Worm (Caenorhabditis elegans) whole organism, late embryonic: ENCODE data around the gene Y48C3A.18.
A peak's percentile ranks its signal among the peaks of the same experiment; 100 is the strongest.

ENCODE experiments used
- C08G9.2 ChIP-seq: sonication (generic microtip); optimal IDR thresholded peaks from 2 replicates; lab custom pipeline; 2016; ENCODE audit warnings: mild to moderate bottlenecking, missing genetic modification characterization, moderate library complexity, missing compliant biosample characterization
- C38D4.7 ChIP-seq: fragments of 200-800 bp; sonication (Bioruptor generic); optimal IDR thresholded peaks from 2 replicates; lab custom pipeline; 2018; ENCODE audit warnings: mild to moderate bottlenecking, missing genetic modification characterization, moderate library complexity, missing compliant biosample characterization
- F13H6.1 ChIP-seq: sonication (generic microtip); optimal IDR thresholded peaks from 2 replicates; lab custom pipeline; 2016; ENCODE audit warnings: missing genetic modification characterization, missing compliant biosample characterization
- K09A11.1 ChIP-seq: sonication (generic microtip); optimal IDR thresholded peaks from 2 replicates; lab custom pipeline; 2017; ENCODE audit warnings: antibody characterized with exemption, mild to moderate bottlenecking, missing genetic modification characterization, missing compliant biosample characterization; ENCODE audit not compliant: insufficient read depth
- ahr-1 ChIP-seq: sonication (generic microtip); optimal IDR thresholded peaks from 2 replicates; lab custom pipeline; 2016; ENCODE audit warnings: missing genetic modification characterization, missing compliant biosample characterization
- ceh-14 ChIP-seq: sonication (generic microtip); optimal IDR thresholded peaks from 2 replicates; lab custom pipeline; 2016; ENCODE audit warnings: missing genotype, missing genetic modification characterization, missing compliant biosample characterization
- ceh-18 ChIP-seq: sonication (generic microtip); optimal IDR thresholded peaks from 2 replicates; lab custom pipeline; 2016; ENCODE audit warnings: missing genetic modification characterization, missing compliant biosample characterization
- ceh-2 ChIP-seq: sonication (generic microtip); optimal IDR thresholded peaks from 2 replicates; lab custom pipeline; 2016; ENCODE audit warnings: missing genotype, missing genetic modification characterization, missing compliant biosample characterization
- ceh-24 ChIP-seq: sonication (generic microtip); optimal IDR thresholded peaks from 2 replicates; lab custom pipeline; 2016; ENCODE audit warnings: mild to moderate bottlenecking, missing genetic modification characterization, missing compliant biosample characterization
- ceh-30 ChIP-seq: fragments of 150-350 bp; optimal IDR thresholded peaks from 2 replicates; lab custom pipeline; 2014; ENCODE audit warnings: missing biosample characterization, missing genetic modification characterization
- ceh-31 ChIP-seq: sonication (generic microtip); optimal IDR thresholded peaks from 2 replicates; lab custom pipeline; 2016; ENCODE audit warnings: missing genetic modification characterization, missing compliant biosample characterization
- ceh-34 ChIP-seq: sonication (generic microtip); optimal IDR thresholded peaks from 2 replicates; lab custom pipeline; 2016; ENCODE audit warnings: mild to moderate bottlenecking, missing genetic modification characterization, missing compliant biosample characterization
- ceh-45 ChIP-seq: fragments of 200-800 bp; sonication (Bioruptor generic); IDR thresholded peaks from 2 replicates; pipeline ENCODE4 v1.3.6; 2022; ENCODE audit warnings: missing genetic modification reagents, missing genetic modification characterization, missing compliant biosample characterization
- ceh-48 ChIP-seq: sonication (generic microtip); optimal IDR thresholded peaks from 2 replicates; lab custom pipeline; 2016; ENCODE audit warnings: missing genetic modification characterization, inconsistent platforms, missing compliant biosample characterization
- ceh-6 ChIP-seq: fragments of 200-800 bp; sonication (Bioruptor generic); optimal IDR thresholded peaks from 2 replicates; lab custom pipeline; 2018; ENCODE audit warnings: mild to moderate bottlenecking, missing genetic modification characterization, missing compliant biosample characterization
- che-1 ChIP-seq: sonication (generic microtip); optimal IDR thresholded peaks from 2 replicates; lab custom pipeline; 2016; ENCODE audit warnings: mild to moderate bottlenecking, missing genetic modification characterization, missing compliant biosample characterization
- dmd-4 ChIP-seq: sonication (generic microtip); optimal IDR thresholded peaks from 2 replicates; lab custom pipeline; 2016; ENCODE audit warnings: borderline replicate concordance, missing genetic modification characterization, missing compliant biosample characterization
- dve-1 ChIP-seq: sonication (generic microtip); optimal IDR thresholded peaks from 2 replicates; lab custom pipeline; 2017; ENCODE audit warnings: antibody characterized with exemption, mild to moderate bottlenecking, missing genetic modification characterization, missing compliant biosample characterization
- elt-2 ChIP-seq: sonication (generic microtip); optimal IDR thresholded peaks from 2 replicates; lab custom pipeline; 2016; ENCODE audit warnings: missing genetic modification reagents, missing genetic modification characterization, missing compliant biosample characterization
- elt-4 ChIP-seq: sonication (generic microtip); optimal IDR thresholded peaks from 2 replicates; lab custom pipeline; 2016; ENCODE audit warnings: missing genetic modification characterization, missing compliant biosample characterization
- fax-1 ChIP-seq: sonication (generic microtip); optimal IDR thresholded peaks from 2 replicates; lab custom pipeline; 2016; ENCODE audit warnings: missing genotype, missing genetic modification characterization, missing compliant biosample characterization
- fkh-6 ChIP-seq: sonication (generic microtip); optimal IDR thresholded peaks from 2 replicates; lab custom pipeline; 2016; ENCODE audit warnings: missing genetic modification characterization, missing compliant biosample characterization
- hlh-13 ChIP-seq: fragments of 200-800 bp; sonication (Bioruptor generic); optimal IDR thresholded peaks from 2 replicates; lab custom pipeline; 2018; ENCODE audit warnings: mild to moderate bottlenecking, missing genetic modification characterization, missing compliant biosample characterization
- hlh-15 ChIP-seq: sonication (generic microtip); optimal IDR thresholded peaks from 2 replicates; lab custom pipeline; 2016; ENCODE audit warnings: missing genetic modification characterization, missing compliant biosample characterization
- hlh-30 ChIP-seq: sonication (generic microtip); optimal IDR thresholded peaks from 2 replicates; lab custom pipeline; 2017; ENCODE audit warnings: antibody characterized with exemption, missing genetic modification characterization, missing compliant biosample characterization; ENCODE audit not compliant: insufficient read depth
- hlh-8 ChIP-seq: sonication (generic microtip); optimal IDR thresholded peaks from 2 replicates; lab custom pipeline; 2016; ENCODE audit warnings: missing genotype, missing genetic modification characterization, missing compliant biosample characterization
- lim-6 ChIP-seq: sonication (generic microtip); optimal IDR thresholded peaks from 2 replicates; lab custom pipeline; 2016; ENCODE audit warnings: missing genetic modification characterization, missing compliant biosample characterization
- mec-3 ChIP-seq: sonication (generic microtip); optimal IDR thresholded peaks from 2 replicates; lab custom pipeline; 2016; ENCODE audit warnings: borderline replicate concordance, missing genetic modification characterization, missing compliant biosample characterization
- nfya-1 ChIP-seq: sonication (generic microtip); optimal IDR thresholded peaks from 2 replicates; lab custom pipeline; 2017; ENCODE audit warnings: missing genetic modification characterization, mild to moderate bottlenecking, missing compliant biosample characterization, antibody characterized with exemption, moderate library complexity
- nhr-232 ChIP-seq: sonication (generic microtip); optimal IDR thresholded peaks from 2 replicates; lab custom pipeline; 2016; ENCODE audit warnings: missing genetic modification characterization, missing compliant biosample characterization
- pag-3 ChIP-seq: sonication (generic microtip); optimal IDR thresholded peaks from 2 replicates; lab custom pipeline; 2016; ENCODE audit warnings: missing compliant biosample characterization, missing genetic modification characterization, borderline replicate concordance
- pat-9 ChIP-seq: fragments of 200-800 bp; sonication (Bioruptor generic); optimal IDR thresholded peaks from 2 replicates; lab custom pipeline; 2018; ENCODE audit warnings: mild to moderate bottlenecking, missing genetic modification characterization, moderate library complexity, missing compliant biosample characterization
- pax-1 ChIP-seq: fragments of 150-350 bp; optimal IDR thresholded peaks from 2 replicates; lab custom pipeline; 2014; ENCODE audit warnings: missing biosample characterization, missing genetic modification characterization
- pha-2 ChIP-seq: sonication (generic microtip); optimal IDR thresholded peaks from 2 replicates; lab custom pipeline; 2017; ENCODE audit warnings: mild to moderate bottlenecking, missing genetic modification characterization, missing compliant biosample characterization
- rnt-1 ChIP-seq: sonication (generic microtip); optimal IDR thresholded peaks from 2 replicates; lab custom pipeline; 2016; ENCODE audit warnings: missing genetic modification characterization, missing compliant biosample characterization
- sox-2 ChIP-seq: fragments of 200-800 bp; sonication (Bioruptor generic); IDR thresholded peaks from 2 replicates; pipeline ENCODE4 v1.3.6; 2022; ENCODE audit warnings: missing genetic modification reagents, missing genetic modification characterization, missing compliant biosample characterization
- tbx-2 ChIP-seq: sonication (generic microtip); optimal IDR thresholded peaks from 2 replicates; lab custom pipeline; 2016; ENCODE audit warnings: missing genetic modification characterization, missing compliant biosample characterization
- ttx-3 ChIP-seq: sonication (generic microtip); optimal IDR thresholded peaks from 2 replicates; lab custom pipeline; 2016; ENCODE audit warnings: missing genetic modification reagents, missing genetic modification characterization, missing compliant biosample characterization
- unc-42 ChIP-seq: sonication (generic microtip); optimal IDR thresholded peaks from 2 replicates; lab custom pipeline; 2016; ENCODE audit warnings: missing genotype, missing genetic modification characterization, missing compliant biosample characterization
- zip-5 ChIP-seq: sonication (generic microtip); optimal IDR thresholded peaks from 2 replicates; lab custom pipeline; 2016; ENCODE audit warnings: missing genetic modification characterization, missing compliant biosample characterization
- ztf-16 ChIP-seq: sonication (generic microtip); optimal IDR thresholded peaks from 2 replicates; lab custom pipeline; 2017; ENCODE audit warnings: missing genetic modification characterization, missing compliant biosample characterization

Gene Y48C3A.18

DNA sequence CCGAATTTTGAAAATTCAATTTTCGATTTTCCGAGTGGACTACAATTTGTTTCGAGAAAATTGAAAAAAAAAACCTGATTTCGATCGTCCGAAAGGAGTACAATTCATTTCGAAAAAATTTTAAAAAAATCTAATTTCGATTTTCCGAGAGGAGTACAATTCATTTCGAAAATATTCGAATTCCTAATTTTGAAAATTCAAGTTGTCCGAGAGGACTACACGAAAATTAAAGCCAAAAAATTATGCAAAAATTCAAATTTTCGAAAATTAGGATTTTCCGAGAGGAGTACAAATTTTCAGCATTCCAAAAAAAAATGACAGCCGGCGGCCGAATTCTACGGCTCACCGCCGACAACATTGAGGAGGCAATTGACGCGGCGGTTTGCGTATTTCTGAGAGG is at the start of gene Y48C3A.18:
TSS of gene Y48C3A.18 (plus strand) at position 301 of the 400 bp plus-strand sequence.
- TF ChIP-seq pha-2: no peak
- TF ChIP-seq F13H6.1 (tag; lab: Kevin White, UChicago): no peak
- no peak for TF ChIP-seq sox-2 (GFP tag; lab: Robert Waterston, UW)
- TF ChIP-seq ceh-31 (tag; lab: Kevin White, UChicago): no peak
- TF ChIP-seq rnt-1 (tag; lab: Kevin White, UChicago): no peak
- TF ChIP-seq ceh-14: no peak
- TF ChIP-seq pag-3 (tag; lab: Kevin White, UChicago): no peak
- TF ChIP-seq ceh-24: no peak
- TF ChIP-seq, all 69 proteins: peak for 0

DNA sequence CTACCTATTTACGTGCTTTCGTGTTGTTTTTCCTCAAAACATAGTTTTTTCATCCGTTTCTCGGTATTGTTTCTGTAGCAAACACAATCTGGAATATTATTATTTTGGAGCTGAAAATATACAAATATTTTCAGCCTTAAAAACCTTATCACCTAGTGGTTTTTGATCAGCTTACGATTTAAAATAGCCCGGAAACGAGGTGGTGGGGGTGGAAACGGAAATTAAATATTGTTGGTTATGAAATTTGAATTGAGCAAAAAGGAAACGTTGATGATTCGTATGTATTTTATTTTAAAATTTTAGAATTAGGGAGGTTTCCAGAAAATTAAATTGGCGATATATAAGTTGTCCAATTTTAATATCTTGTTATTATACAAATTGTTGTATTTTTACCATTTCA is 44.7 kb upstream of the Y48C3A.18 start:
- no peak for TF ChIP-seq rnt-1 (tag; lab: Kevin White, UChicago)
- TF ChIP-seq mec-3 (tag; lab: Kevin White, UChicago): no peak
- TF ChIP-seq hlh-15 (tag; lab: Kevin White, UChicago): no peak
- TF ChIP-seq unc-42 (tag; lab: Kevin White, UChicago): no peak
- no peak for TF ChIP-seq ttx-3 (tag; lab: Kevin White, UChicago)
- TF ChIP-seq zip-5 (tag; lab: Kevin White, UChicago): no peak
- no peak for TF ChIP-seq ceh-18 (tag; lab: Kevin White, UChicago)
- TF ChIP-seq pha-2: no peak
- no peak for TF ChIP-seq ahr-1
- no peak for TF ChIP-seq nhr-232 (tag; lab: Kevin White, UChicago)
- TF ChIP-seq C38D4.7 (GFP tag; lab: Kevin White, UChicago): no peak
- TF ChIP-seq ceh-2 (tag; lab: Kevin White, UChicago): no peak

DNA sequence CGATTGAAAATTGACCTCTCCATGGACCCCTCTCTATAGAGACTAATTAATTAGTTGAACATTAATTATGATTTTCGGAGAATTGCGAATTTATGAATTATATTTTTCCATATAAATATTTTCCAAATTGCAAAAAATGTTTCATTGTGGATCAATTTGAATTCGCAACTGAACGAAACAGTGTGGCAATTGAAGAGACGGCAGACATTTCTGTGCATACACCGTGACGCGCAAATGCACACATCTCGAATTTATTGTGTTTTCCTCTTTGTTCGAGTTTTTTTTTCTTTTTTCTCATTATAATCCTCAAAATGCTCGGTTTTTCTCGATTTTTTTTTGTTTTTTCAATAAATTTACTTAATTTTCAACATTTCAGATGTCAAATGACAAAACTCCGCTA is 43.2 kb upstream of the Y48C3A.18 start, which contains the start of gene Y48C3A.20:
TSS of gene Y48C3A.20 (plus strand) at position 377 of the 400 bp plus-strand sequence.
- TF ChIP-seq ceh-31 (tag; lab: Kevin White, UChicago) (peak; percentile 8), pax-1 (tag; lab: Kevin White, UChicago) (peak; percentile 44), ceh-14 (peak; percentile 55), sox-2 (GFP tag; lab: Robert Waterston, UW) (peak; percentile 25; the same call in 1 of the 2 replicates), unc-42 (tag; lab: Kevin White, UChicago) (peak; percentile 50), hlh-30 (tag; lab: Kevin White, UChicago) (no peak), ceh-30 (tag; lab: Kevin White, UChicago) (peak; percentile 76), hlh-8 (tag; lab: Kevin White, UChicago) (no peak), dve-1 (tag; lab: Kevin White, UChicago) (peak; percentile 17), ztf-16 (tag; lab: Kevin White, UChicago) (peak; percentile 24), tbx-2 (tag; lab: Kevin White, UChicago) (peak; percentile 9), C38D4.7 (GFP tag; lab: Kevin White, UChicago) (no peak), nfya-1 (peak; percentile 56), ceh-48 (peak; percentile 27), dmd-4 (tag; lab: Kevin White, UChicago) (no peak)

DNA sequence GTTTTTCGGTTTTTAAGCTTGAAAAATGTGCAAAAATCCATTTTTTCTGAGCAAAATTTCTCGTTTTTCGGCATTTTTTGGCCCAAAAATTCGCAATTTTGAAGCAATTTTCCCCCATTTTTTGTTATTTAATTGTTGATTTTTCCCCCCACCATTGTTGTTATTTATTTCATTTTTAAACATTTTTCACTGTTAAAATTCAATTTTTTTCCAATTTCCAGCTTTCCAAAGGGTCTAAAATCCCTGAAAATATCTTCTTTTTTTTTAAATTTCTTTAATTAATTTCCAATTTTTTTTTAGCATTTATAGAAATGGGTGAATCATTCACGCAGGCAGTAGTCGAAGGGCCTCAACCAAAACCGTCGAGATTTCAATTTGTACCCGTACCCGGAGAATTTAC is 36.3 kb upstream of the Y48C3A.18 start, which contains the start of gene Y48C3A.12:
TSS of gene Y48C3A.12 (plus strand) at position 301 of the 400 bp plus-strand sequence.
- TF ChIP-seq ceh-34 (tag; lab: Kevin White, UChicago) (no peak), ceh-14 (no peak), che-1 (tag; lab: Kevin White, UChicago) (no peak), C38D4.7 (GFP tag; lab: Kevin White, UChicago) (no peak), ceh-6 (GFP tag; lab: Kevin White, UChicago) (no peak), hlh-15 (tag; lab: Kevin White, UChicago) (no peak), K09A11.1 (tag; lab: Kevin White, UChicago) (no peak), pat-9 (no peak), elt-2 (no peak), fax-1 (no peak), C08G9.2 (tag; lab: Kevin White, UChicago) (no peak), fkh-6 (no peak), hlh-13 (no peak), lim-6 (tag; lab: Kevin White, UChicago) (no peak), ceh-45 (GFP tag; lab: Robert Waterston, UW) (no peak), sox-2 (GFP tag; lab: Robert Waterston, UW) (no peak), elt-4 (tag; lab: Kevin White, UChicago) (no peak), pag-3 (tag; lab: Kevin White, UChicago) (no peak), ceh-30 (tag; lab: Kevin White, UChicago) (no peak)
